Fruit fly (Drosophila melanogaster) whole organism, embryonic: ENCODE data around the gene CG42232.
A peak's percentile ranks its signal among the peaks of the same experiment; 100 is the strongest.

Experiments
- Aef1 ChIP-seq: fragments of 200-800 bp; sonication (Bioruptor generic); IDR thresholded peaks from 3 replicates; pipeline ENCODE4 v1.3.6; 2022; ENCODE audit warnings: missing biosample characterization, missing genetic modification characterization
- Blimp-1 ChIP-seq: fragments of 200-800 bp; sonication (Bioruptor generic); optimal IDR thresholded peaks from 3 replicates; lab custom pipeline; 2018; ENCODE audit warnings: missing biosample characterization, missing genetic modification characterization, mild to moderate bottlenecking, moderate library complexity, missing genetic modification reagents
- CG10147 ChIP-seq: fragments of 200-800 bp; sonication (Bioruptor generic); optimal IDR thresholded peaks from 2 replicates; lab custom pipeline; 2019; ENCODE audit warnings: missing biosample characterization, mild to moderate bottlenecking, missing genetic modification characterization, moderate library complexity
- CG10462 ChIP-seq: fragments of 200-800 bp; sonication (Bioruptor generic); optimal IDR thresholded peaks from 2 replicates; lab custom pipeline; 2016; ENCODE audit warnings: missing biosample characterization, missing genetic modification characterization
- CG10654 ChIP-seq: fragments of 200-800 bp; sonication (Bioruptor generic); optimal IDR thresholded peaks from 2 replicates; lab custom pipeline; 2016; ENCODE audit warnings: missing biosample characterization, missing genetic modification characterization
- CG11560 ChIP-seq: fragments of 200-800 bp; sonication (Bioruptor generic); IDR thresholded peaks from 3 replicates; pipeline ENCODE4 v1.3.6; 2022; ENCODE audit warnings: missing biosample characterization, missing genetic modification characterization
- CG12071 ChIP-seq: fragments of 200-800 bp; sonication (Bioruptor generic); optimal IDR thresholded peaks from 3 replicates; lab custom pipeline; 2018; ENCODE audit warnings: missing biosample characterization, mild to moderate bottlenecking, missing genetic modification characterization
- CG12155 ChIP-seq: fragments of 200-800 bp; sonication (Bioruptor generic); optimal IDR thresholded peaks from 3 replicates; lab custom pipeline; 2016; ENCODE audit warnings: missing biosample characterization, missing genetic modification characterization
- CG12391 ChIP-seq: fragments of 200-800 bp; sonication (Bioruptor generic); optimal IDR thresholded peaks from 3 replicates; lab custom pipeline; 2018; ENCODE audit warnings: missing biosample characterization, mild to moderate bottlenecking, missing genetic modification characterization, moderate library complexity
- CG12769 ChIP-seq: fragments of 200-800 bp; sonication (Bioruptor generic); optimal IDR thresholded peaks from 2 replicates; lab custom pipeline; 2019; ENCODE audit warnings: missing biosample characterization, mild to moderate bottlenecking, missing genetic modification characterization, moderate library complexity
- CG12942 ChIP-seq: fragments of 200-800 bp; sonication (Bioruptor generic); optimal IDR thresholded peaks from 3 replicates; lab custom pipeline; 2016; ENCODE audit warnings: missing biosample characterization, missing genetic modification characterization
- CG15479 ChIP-seq: fragments of 200-800 bp; sonication (Bioruptor generic); optimal IDR thresholded peaks from 3 replicates; lab custom pipeline; 2019; ENCODE audit warnings: missing biosample characterization, mild to moderate bottlenecking, missing genetic modification characterization, moderate library complexity
- CG1602 ChIP-seq: fragments of 200-800 bp; sonication (Bioruptor generic); optimal IDR thresholded peaks from 3 replicates; lab custom pipeline; 2016; ENCODE audit warnings: missing biosample characterization, missing genetic modification characterization
- CG16779 ChIP-seq: fragments of 200-800 bp; sonication (Bioruptor generic); IDR thresholded peaks from 2 replicates; pipeline ENCODE4 v1.3.6; 2022; ENCODE audit warnings: missing biosample characterization, missing genetic modification characterization
- CG16815 ChIP-seq: fragments of 200-800 bp; sonication (Bioruptor generic); optimal IDR thresholded peaks from 3 replicates; lab custom pipeline; 2017; ENCODE audit warnings: missing biosample characterization, mild to moderate bottlenecking, missing genetic modification characterization
- CG1792 ChIP-seq: fragments of 200-800 bp; sonication (Bioruptor generic); optimal IDR thresholded peaks from 2 replicates; lab custom pipeline; 2016; ENCODE audit warnings: missing biosample characterization, missing genetic modification characterization
- CG1832 ChIP-seq: fragments of 200-800 bp; sonication (Bioruptor generic); optimal IDR thresholded peaks from 2 replicates; lab custom pipeline; 2017; ENCODE audit warnings: missing biosample characterization, mild to moderate bottlenecking, missing genetic modification characterization, inconsistent platforms
- CG3726 ChIP-seq: fragments of 200-800 bp; sonication (Bioruptor generic); IDR thresholded peaks from 3 replicates; pipeline ENCODE4, ENCODE4 v1.3.6; 2022; ENCODE audit warnings: missing biosample characterization, missing genetic modification characterization
- CG4404 ChIP-seq: fragments of 200-800 bp; sonication (Bioruptor generic); IDR thresholded peaks from 2 replicates; pipeline ENCODE4 v1.3.6; 2022; ENCODE audit warnings: missing biosample characterization, missing genetic modification characterization
- CG4424 ChIP-seq: fragments of 200-800 bp; sonication (Bioruptor generic); optimal IDR thresholded peaks from 3 replicates; lab custom pipeline; 2016; ENCODE audit warnings: missing biosample characterization, missing genetic modification characterization
- CG4854 ChIP-seq: fragments of 200-800 bp; sonication (Bioruptor generic); optimal IDR thresholded peaks from 2 replicates; lab custom pipeline; 2016; ENCODE audit warnings: missing biosample characterization, missing genetic modification characterization, inconsistent platforms
- CG6254 ChIP-seq: fragments of 200-800 bp; sonication (Bioruptor generic); optimal IDR thresholded peaks from 3 replicates; lab custom pipeline; 2017; ENCODE audit warnings: mild to moderate bottlenecking, missing biosample characterization, missing genetic modification reagents, missing genetic modification characterization
- CG6272 ChIP-seq: fragments of 200-800 bp; sonication (Bioruptor generic); IDR thresholded peaks from 2 replicates; pipeline ENCODE4 v1.3.6; 2022; ENCODE audit warnings: missing biosample characterization, missing genetic modification characterization
- CG7556 ChIP-seq: fragments of 200-800 bp; sonication (Bioruptor generic); optimal IDR thresholded peaks from 2 replicates; lab custom pipeline; 2017; ENCODE audit warnings: missing biosample characterization, mild to moderate bottlenecking, missing genetic modification characterization
- CG8290 ChIP-seq, 3 experiments: fragments of 200-800 bp; sonication (Bioruptor generic); optimal IDR thresholded peaks; 2 replicates each; lab custom pipeline; 2016 to 2019; ENCODE audit warnings: missing biosample characterization in 3 of 3, missing genetic modification characterization in 3 of 3, mild to moderate bottlenecking in 2 of 3, moderate library complexity in 1 of 3
- CG9215 ChIP-seq: fragments of 200-800 bp; sonication (Bioruptor generic); IDR thresholded peaks from 2 replicates; pipeline ENCODE4 v1.3.6; 2022; ENCODE audit warnings: missing biosample characterization, missing genetic modification characterization
- CG9876 ChIP-seq: fragments of 200-800 bp; sonication (Bioruptor generic); optimal IDR thresholded peaks from 2 replicates; lab custom pipeline; 2016; ENCODE audit warnings: missing biosample characterization, missing genetic modification characterization
- H2.0 ChIP-seq: fragments of 200-800 bp; sonication (Bioruptor generic); IDR thresholded peaks from 2 replicates; pipeline ENCODE4 v1.3.6; 2022; ENCODE audit warnings: missing biosample characterization, missing genetic modification characterization
- Neu2 ChIP-seq: fragments of 200-800 bp; sonication (Bioruptor generic); optimal IDR thresholded peaks from 3 replicates; lab custom pipeline; 2016; ENCODE audit warnings: missing biosample characterization, missing genetic modification characterization, borderline replicate concordance
- Opbp ChIP-seq: fragments of 200-800 bp; sonication (Bioruptor generic); IDR thresholded peaks from 3 replicates; pipeline ENCODE4 v1.3.6; 2022; ENCODE audit warnings: missing biosample characterization, missing genetic modification characterization; ENCODE audit not compliant: partially characterized antibody
- Sry-δ ChIP-seq: fragments of 200-800 bp; sonication (Bioruptor generic); optimal IDR thresholded peaks from 2 replicates; lab custom pipeline; 2016; ENCODE audit warnings: missing biosample characterization, missing genetic modification characterization
- ab ChIP-seq: fragments of 200-800 bp; sonication (Bioruptor generic); optimal IDR thresholded peaks from 2 replicates; lab custom pipeline; 2016; ENCODE audit warnings: missing biosample characterization, missing genetic modification characterization
- ara ChIP-seq: fragments of 200-800 bp; sonication (Bioruptor generic); IDR thresholded peaks from 2 replicates; pipeline ENCODE4 v1.3.6; 2022; ENCODE audit warnings: missing biosample characterization, missing genetic modification characterization
- ato ChIP-seq: fragments of 200-800 bp; sonication (Bioruptor generic); IDR thresholded peaks from 2 replicates; pipeline ENCODE4 v1.3.6; 2022; ENCODE audit warnings: missing biosample characterization, missing genetic modification characterization; ENCODE audit not compliant: partially characterized antibody
- cg ChIP-seq: fragments of 200-800 bp; sonication (Bioruptor generic); optimal IDR thresholded peaks from 3 replicates; lab custom pipeline; 2019; ENCODE audit warnings: missing biosample characterization, mild to moderate bottlenecking, missing genetic modification characterization, moderate library complexity
- dmrt11E ChIP-seq: fragments of 200-800 bp; sonication (Bioruptor generic); optimal IDR thresholded peaks from 3 replicates; lab custom pipeline; 2018; ENCODE audit warnings: missing biosample characterization, mild to moderate bottlenecking, missing genetic modification characterization, moderate library complexity
- ewg ChIP-seq: fragments of 200-800 bp; sonication (Bioruptor generic); optimal IDR thresholded peaks from 3 replicates; lab custom pipeline; 2017; ENCODE audit warnings: mild to moderate bottlenecking, missing biosample characterization, missing genetic modification reagents, missing genetic modification characterization
- fd96Cb ChIP-seq: fragments of 200-800 bp; sonication (Bioruptor generic); optimal IDR thresholded peaks from 2 replicates; lab custom pipeline; 2018; ENCODE audit warnings: missing biosample characterization, mild to moderate bottlenecking, missing genetic modification characterization, moderate library complexity
- ftz-f1 ChIP-seq: fragments of 200-800 bp; sonication (Bioruptor generic); optimal IDR thresholded peaks from 2 replicates; lab custom pipeline; 2016; ENCODE audit warnings: missing biosample characterization, missing genetic modification characterization
- gce ChIP-seq: fragments of 200-800 bp; sonication (Bioruptor generic); IDR thresholded peaks from 3 replicates; pipeline ENCODE4 v1.3.6; 2022; ENCODE audit warnings: missing biosample characterization, missing genetic modification characterization
- gt ChIP-seq: fragments of 200-800 bp; sonication (Bioruptor generic); IDR thresholded peaks from 2 replicates; pipeline ENCODE4 v1.3.6; 2022; ENCODE audit warnings: missing biosample characterization, missing genetic modification characterization
- hbn ChIP-seq: fragments of 200-800 bp; sonication (Bioruptor generic); IDR thresholded peaks from 2 replicates; pipeline ENCODE4 v1.3.6; 2022; ENCODE audit warnings: missing biosample characterization, missing genetic modification characterization; ENCODE audit not compliant: partially characterized antibody
- jing ChIP-seq: fragments of 200-800 bp; sonication (Bioruptor generic); optimal IDR thresholded peaks from 2 replicates; lab custom pipeline; 2018; ENCODE audit warnings: missing biosample characterization, mild to moderate bottlenecking, missing genetic modification characterization
- kah ChIP-seq: fragments of 200-800 bp; sonication (Bioruptor generic); optimal IDR thresholded peaks from 2 replicates; lab custom pipeline; 2018; ENCODE audit warnings: missing biosample characterization, mild to moderate bottlenecking, missing genetic modification characterization
- kni ChIP-seq: fragments of 200-800 bp; sonication (Bioruptor generic); optimal IDR thresholded peaks from 3 replicates; lab custom pipeline; 2017; ENCODE audit warnings: mild to moderate bottlenecking, missing biosample characterization, missing genetic modification reagents, missing genetic modification characterization
- knrl ChIP-seq: fragments of 200-800 bp; sonication (Bioruptor generic); IDR thresholded peaks from 3 replicates; pipeline ENCODE4 v1.3.6; 2022; ENCODE audit warnings: missing biosample characterization, missing genetic modification characterization; ENCODE audit not compliant: partially characterized antibody
- rib ChIP-seq: fragments of 200-800 bp; sonication (Bioruptor generic); IDR thresholded peaks from 2 replicates; pipeline ENCODE4 v1.3.6; 2022; ENCODE audit warnings: missing biosample characterization, missing genetic modification characterization
- ro ChIP-seq: fragments of 200-800 bp; sonication (Bioruptor generic); IDR thresholded peaks from 2 replicates; pipeline ENCODE4 v1.3.6; 2022; ENCODE audit warnings: missing biosample characterization, missing genetic modification characterization
- sc ChIP-seq, 3 experiments: fragments of >200 bp in 2 of 3; fragments of 200-800 bp in 1 of 3; sonication (Bioruptor generic) in 1 of 3; optimal IDR thresholded peaks; 2 replicates in 2 of 3; 3 replicates in 1 of 3; lab custom pipeline; 2017; ENCODE audit warnings: mild to moderate bottlenecking in 1 of 3, missing biosample characterization in 1 of 3, missing genetic modification characterization in 1 of 3, missing genetic modification reagents in 1 of 3
- sob ChIP-seq: fragments of 200-800 bp; sonication (Bioruptor generic); IDR thresholded peaks from 2 replicates; pipeline ENCODE4 v1.3.6; 2022; ENCODE audit warnings: missing biosample characterization, missing genetic modification characterization

The CG42232 gene

dm6 chr3R:16453597-16453996 is 15.9 kb downstream of the CG42232 start, which contains the start of gene Pak3 (continued):
- peak; percentile 36 for TF ChIP-seq CG12391 (tag; lab: Kevin White, UChicago)
- TF ChIP-seq CG4854 (GFP tag; lab: Kevin White, UChicago): no peak
- no peak for TF ChIP-seq CG15479
- peak; percentile 37 for TF ChIP-seq Sry-δ (GFP tag; lab: Kevin White, UChicago)
- TF ChIP-seq ab: no peak
- TF ChIP-seq cg (GFP tag; lab: Kevin White, UChicago): no peak
- TF ChIP-seq CG16779: no peak
- TF ChIP-seq CG1792 (GFP tag; lab: Kevin White, UChicago): no peak
- no peak for TF ChIP-seq CG3726 (GFP tag; lab: Robert Waterston, UW)
- TF ChIP-seq CG6272 (GFP tag; lab: Robert Waterston, UW): no peak
- no peak for TF ChIP-seq gt
- no peak for TF ChIP-seq CG1832 (GFP tag; lab: Kevin White, UChicago)
- no peak for TF ChIP-seq CG4424
- TF ChIP-seq CG6254 (GFP tag; lab: Kevin White, UChicago): no peak
- TF ChIP-seq CG9876 (GFP tag; lab: Kevin White, UChicago): no peak
- TF ChIP-seq jing (GFP tag; lab: Kevin White, UChicago): no peak
- TF ChIP-seq hbn (GFP tag; lab: Robert Waterston, UW): peak; percentile 80
- peak; percentile 18 for TF ChIP-seq Blimp-1 (GFP tag; lab: Kevin White, UChicago)
- no peak for TF ChIP-seq CG9215 (GFP tag; lab: Robert Waterston, UW)
- TF ChIP-seq kni (GFP tag; lab: Kevin White, UChicago): no peak
- TF ChIP-seq CG10147 (GFP tag; lab: Kevin White, UChicago): no peak
- TF ChIP-seq CG1602 (GFP tag; lab: Kevin White, UChicago): no peak
- TF ChIP-seq H2.0 (GFP tag; lab: Robert Waterston, UW): no peak
- no peak for TF ChIP-seq dmrt11E (tag; lab: Kevin White, UChicago)
- no peak for TF ChIP-seq rib (GFP tag; lab: Robert Waterston, UW)
- TF ChIP-seq Opbp (GFP tag; lab: Robert Waterston, UW): peak; percentile 75
- no peak for TF ChIP-seq CG4404 (GFP tag; lab: Robert Waterston, UW)
- TF ChIP-seq ro (GFP tag; lab: Robert Waterston, UW): no peak
- no peak for TF ChIP-seq sob (GFP tag; lab: Robert Waterston, UW)
- TF ChIP-seq CG8290 (GFP tag; optimal IDR thresholded peaks at IDR 0.05; lab: Kevin White, UChicago): no peak
- TF ChIP-seq CG8290 (tag; optimal IDR thresholded peaks at IDR 0.05; lab: Kevin White, UChicago): no peak
- TF ChIP-seq CG12071 (GFP tag; lab: Kevin White, UChicago): no peak
- peak; percentile 40 for TF ChIP-seq ewg (GFP tag; lab: Kevin White, UChicago)
- no peak for TF ChIP-seq ara (GFP tag; lab: Robert Waterston, UW)
- TF ChIP-seq kah: no peak
- peak; percentile 37; the same call in 1 of the 3 replicates for TF ChIP-seq gce (GFP tag; lab: Robert Waterston, UW)
- no peak for TF ChIP-seq CG7556 (GFP tag; lab: Kevin White, UChicago)
- TF ChIP-seq CG16815 (GFP tag; lab: Kevin White, UChicago): no peak
- no peak for TF ChIP-seq CG12155 (GFP tag; lab: Kevin White, UChicago)
- no peak for TF ChIP-seq CG12942 (GFP tag; lab: Kevin White, UChicago)
- TF ChIP-seq ftz-f1 (GFP tag; lab: Kevin White, UChicago): no peak
- TF ChIP-seq CG10654 (GFP tag; lab: Kevin White, UChicago): no peak
- TF ChIP-seq sc (optimal IDR thresholded peaks at IDR 0.05; lab: Kevin White, UChicago): no peak
- TF ChIP-seq sc (GFP tag; optimal IDR thresholded peaks at IDR 0.05; lab: Kevin White, UChicago): no peak
- no peak for TF ChIP-seq Neu2 (GFP tag; lab: Kevin White, UChicago)
- no peak for TF ChIP-seq CG10462 (GFP tag; lab: Kevin White, UChicago)
- TF ChIP-seq Aef1: no peak
- no peak for TF ChIP-seq fd96Cb (tag; lab: Kevin White, UChicago)
- peak; percentile 51; the same call in 1 of the 2 replicates for TF ChIP-seq ato (GFP tag; lab: Robert Waterston, UW)
- TF ChIP-seq CG11560 (tag; lab: Robert Waterston, UW): no peak
- peak; percentile 65 for TF ChIP-seq knrl
- TF ChIP-seq CG12769: no peak
